Worm (Caenorhabditis elegans): ENCODE data around the gene T20D4.12.

DNA sequence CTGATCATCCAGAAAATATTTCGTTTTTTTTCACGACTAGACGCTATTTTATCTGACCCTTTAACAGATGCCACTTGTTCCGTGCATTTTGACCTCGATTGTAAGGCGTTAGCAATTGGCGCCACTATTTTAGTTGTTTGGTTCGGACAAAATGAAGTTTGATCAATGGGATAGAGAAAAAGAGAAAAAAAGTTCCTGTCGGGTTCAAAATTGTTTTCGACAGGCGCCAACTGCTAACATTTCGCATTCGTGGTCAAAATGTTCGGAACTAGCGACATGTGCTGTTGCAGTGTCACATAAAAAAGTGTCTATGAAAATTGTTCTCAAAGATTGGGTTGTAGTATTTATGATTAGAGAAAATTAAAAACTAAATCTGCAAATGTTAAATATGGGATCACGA, 49.4 kb upstream of the T20D4.12 start:
- TF ChIP-seq unc-62 (GFP tag; optimal IDR thresholded peaks at IDR 0.05), result no peak
- no peak for TF ChIP-seq ceh-28 (tag; optimal IDR thresholded peaks at IDR 0.05)
- no peak for TF ChIP-seq aly-2 (tag; optimal IDR thresholded peaks at IDR 0.05)
- no peak for TF ChIP-seq mdl-1 (tag; optimal IDR thresholded peaks at IDR 0.05)
- TF ChIP-seq ama-1 (optimal IDR thresholded peaks at IDR 0.05), result no peak
- TF ChIP-seq pha-4 (tag; optimal IDR thresholded peaks at IDR 0.05), result no peak
- TF ChIP-seq sea-2 (GFP tag; optimal IDR thresholded peaks at IDR 0.05), result no peak
- TF ChIP-seq ztf-11 (tag; optimal IDR thresholded peaks at IDR 0.05), result no peak
- no peak for TF ChIP-seq ceh-16 (tag; optimal IDR thresholded peaks at IDR 0.05)
- TF ChIP-seq tbx-2 (tag; optimal IDR thresholded peaks at IDR 0.05), result no peak
